Worm (Caenorhabditis elegans) whole organism, early embryonic: ENCODE results near the gene sec-16A.2.

Source experiments
- F13C5.2 ChIP-seq: sonication (generic microtip); optimal IDR thresholded peaks from 2 replicates; lab custom pipeline; 2017; ENCODE audit warnings: mild to moderate bottlenecking, missing genetic modification characterization, inconsistent platforms, missing compliant biosample characterization
- aly-1 ChIP-seq: sonication (generic microtip); optimal IDR thresholded peaks from 2 replicates; lab custom pipeline; 2016; ENCODE audit warnings: missing genetic modification characterization, missing compliant biosample characterization
- ama-1 ChIP-seq: fragments of 150-350 bp; optimal IDR thresholded peaks from 2 replicates; lab custom pipeline; 2014
- ceh-13 ChIP-seq: fragments of 200-800 bp; sonication (Bioruptor generic); optimal IDR thresholded peaks from 2 replicates; lab custom pipeline; 2018; ENCODE audit warnings: mild to moderate bottlenecking, missing genetic modification characterization, missing compliant biosample characterization
- ceh-36 ChIP-seq: sonication (generic microtip); optimal IDR thresholded peaks from 2 replicates; lab custom pipeline; 2016; ENCODE audit warnings: missing genetic modification characterization, inconsistent platforms, missing compliant biosample characterization
- flt-1 ChIP-seq: fragments of 200-800 bp; sonication (Bioruptor generic); IDR thresholded peaks from 2 replicates; pipeline ENCODE4 v1.3.6; 2022; ENCODE audit warnings: missing genetic modification characterization, missing compliant biosample characterization
- hmbx-1 ChIP-seq: sonication (generic microtip); optimal IDR thresholded peaks from 2 replicates; lab custom pipeline; 2016; ENCODE audit warnings: mild to moderate bottlenecking, missing genetic modification characterization, missing compliant biosample characterization
- hmg-4 ChIP-seq: fragments of 200-800 bp; sonication (Bioruptor generic); optimal IDR thresholded peaks from 2 replicates; lab custom pipeline; 2018; ENCODE audit warnings: mild to moderate bottlenecking, missing genetic modification characterization, missing compliant biosample characterization
- hnd-1 ChIP-seq: sonication (generic microtip); optimal IDR thresholded peaks from 2 replicates; lab custom pipeline; 2016; ENCODE audit warnings: missing genetic modification characterization, missing compliant biosample characterization
- pes-1 ChIP-seq: fragments of 200-800 bp; sonication (Bioruptor generic); IDR thresholded peaks from 2 replicates; pipeline ENCODE4 v1.3.6; 2022; ENCODE audit warnings: missing genetic modification reagents, missing genetic modification characterization, missing compliant biosample characterization
- scrt-1 ChIP-seq: fragments of 200-800 bp; sonication (Bioruptor generic); IDR thresholded peaks from 2 replicates; pipeline ENCODE4 v1.3.6; 2022; ENCODE audit warnings: missing genetic modification characterization, missing compliant biosample characterization
- tbx-11 ChIP-seq: fragments of 200-800 bp; sonication (Bioruptor generic); IDR thresholded peaks from 2 replicates; pipeline ENCODE4 v1.3.6; 2022; ENCODE audit warnings: missing genetic modification characterization, missing compliant biosample characterization
- tbx-37 ChIP-seq: fragments of 200-800 bp; sonication (Bioruptor generic); conservative IDR thresholded peaks from 2 replicates; pipeline ENCODE4 v1.3.6; 2022; ENCODE audit warnings: missing genetic modification reagents, missing genetic modification characterization, missing compliant biosample characterization

- TF ChIP-seq ama-1 (lab: Kevin White, UChicago) (no peak), flt-1 (GFP tag; lab: Robert Waterston, UW) (no peak), F13C5.2 (no peak), aly-1 (tag; lab: Kevin White, UChicago) (no peak), pes-1 (GFP tag; lab: Robert Waterston, UW) (no peak), ceh-36 (tag; lab: Kevin White, UChicago) (no peak), scrt-1 (GFP tag; lab: Robert Waterston, UW) (no peak), tbx-11 (GFP tag; lab: Robert Waterston, UW) (no peak), hmbx-1 (no peak), hmg-4 (GFP tag; lab: Kevin White, UChicago) (no peak), hnd-1 (tag; lab: Kevin White, UChicago) (no peak), ceh-13 (no peak), tbx-37 (GFP tag; lab: Robert Waterston, UW) (no peak)
Measured at ce11 chrX:8299554-8299953, 12.5 kb downstream of the sec-16A.2 start, which contains the start of gene ced-13.
